Worm (Caenorhabditis elegans): ENCODE results near the gene F58D2.4.

ce11 chrIV:13173359-13173758 is 15.5 kb downstream of the F58D2.4 start:
- TF ChIP-seq php-3 (GFP tag; IDR thresholded peaks at IDR 0.05) (no peak), skn-1 (tag; optimal IDR thresholded peaks at IDR 0.05) (no peak), nhr-10 (tag; optimal IDR thresholded peaks at IDR 0.05) (no peak), daf-12 (tag; optimal IDR thresholded peaks at IDR 0.05) (no peak), spr-1 (tag; optimal IDR thresholded peaks at IDR 0.05) (no peak), ceh-32 (tag; optimal IDR thresholded peaks at IDR 0.05; ENCODE audit: poor library complexity) (no peak), lir-3 (tag; optimal IDR thresholded peaks at IDR 0.05) (no peak), nhr-237 (tag; optimal IDR thresholded peaks at IDR 0.05) (no peak), fkh-10 (GFP tag; optimal IDR thresholded peaks at IDR 0.05) (no peak)
